Worm (Caenorhabditis elegans) whole organism, L1 larva: ENCODE measurements around the gene C04C11.1.

Experiments
- C04F5.9 ChIP-seq: sonication (generic microtip); optimal IDR thresholded peaks from 2 replicates; lab custom pipeline; 2016; ENCODE audit warnings: missing genetic modification characterization, missing compliant biosample characterization
- F16B12.6 ChIP-seq: fragments of 150-350 bp; optimal IDR thresholded peaks from 2 replicates; lab custom pipeline; 2014; ENCODE audit warnings: missing biosample characterization, missing genetic modification characterization
- Y116A8C.19 ChIP-seq: sonication (generic microtip); optimal IDR thresholded peaks from 2 replicates; lab custom pipeline; 2016; ENCODE audit warnings: missing compliant biosample characterization, missing genetic modification characterization, borderline replicate concordance
- aha-1 ChIP-seq: fragments of 150-350 bp; optimal IDR thresholded peaks from 2 replicates; lab custom pipeline; 2014; ENCODE audit warnings: missing biosample characterization, missing genetic modification characterization
- alr-1 ChIP-seq: fragments of 200-800 bp; sonication (Bioruptor generic); optimal IDR thresholded peaks from 2 replicates; lab custom pipeline; 2018; ENCODE audit warnings: borderline replicate concordance, mild to moderate bottlenecking, missing genetic modification characterization, missing compliant biosample characterization
- aly-2 ChIP-seq: fragments of 150-350 bp; optimal IDR thresholded peaks from 2 replicates; lab custom pipeline; 2014; ENCODE audit warnings: missing biosample characterization, missing genetic modification characterization
- ama-1 ChIP-seq: fragments of 150-350 bp; optimal IDR thresholded peaks from 2 replicates; lab custom pipeline; 2014
- ceh-88 ChIP-seq: fragments of 200-800 bp; sonication (Bioruptor generic); IDR thresholded peaks from 2 replicates; pipeline ENCODE4 v1.3.6; 2022; ENCODE audit warnings: missing genetic modification characterization, missing compliant biosample characterization
- ces-1 ChIP-seq: fragments of 150-350 bp; optimal IDR thresholded peaks from 2 replicates; lab custom pipeline; 2014; ENCODE audit warnings: missing biosample characterization, missing genetic modification reagents, missing genetic modification characterization
- dsc-1 ChIP-seq: sonication (generic microtip); optimal IDR thresholded peaks from 2 replicates; lab custom pipeline; 2016; ENCODE audit warnings: mild to moderate bottlenecking, missing genetic modification characterization, missing compliant biosample characterization
- efl-3 ChIP-seq: fragments of 200-800 bp; sonication (Bioruptor generic); optimal IDR thresholded peaks from 2 replicates; lab custom pipeline; 2018; ENCODE audit warnings: mild to moderate bottlenecking, missing genetic modification characterization, missing compliant biosample characterization
- elt-2 ChIP-seq: sonication (generic microtip); optimal IDR thresholded peaks from 2 replicates; lab custom pipeline; 2016; ENCODE audit warnings: missing genetic modification characterization, mild to moderate bottlenecking, inconsistent platforms, missing compliant biosample characterization, missing genetic modification reagents
- fkh-10 ChIP-seq: sonication (generic microtip); optimal IDR thresholded peaks from 2 replicates; lab custom pipeline; 2017; ENCODE audit warnings: missing biosample characterization, missing genetic modification reagents, missing genetic modification characterization
- fkh-4 ChIP-seq: sonication (generic microtip); optimal IDR thresholded peaks from 2 replicates; lab custom pipeline; 2016; ENCODE audit warnings: missing compliant biosample characterization, missing genetic modification characterization, borderline replicate concordance
- fkh-8 ChIP-seq: sonication (generic microtip); optimal IDR thresholded peaks from 2 replicates; lab custom pipeline; 2016; ENCODE audit warnings: mild to moderate bottlenecking, missing genetic modification characterization, missing compliant biosample characterization
- grh-1 ChIP-seq: fragments of 200-800 bp; sonication (Bioruptor generic); IDR thresholded peaks from 2 replicates; pipeline ENCODE4 v1.3.6; 2022; ENCODE audit warnings: missing genetic modification reagents, missing genetic modification characterization, missing compliant biosample characterization
- hlh-17 ChIP-seq: fragments of 200-800 bp; sonication (Bioruptor generic); optimal IDR thresholded peaks from 2 replicates; lab custom pipeline; 2018; ENCODE audit warnings: missing genetic modification characterization, mild to moderate bottlenecking, missing compliant biosample characterization, moderate library complexity, borderline replicate concordance
- isw-1 ChIP-seq: fragments of 200-800 bp; sonication (Bioruptor generic); IDR thresholded peaks from 2 replicates; pipeline ENCODE4 v1.3.6; 2022; ENCODE audit warnings: missing genetic modification characterization, missing compliant biosample characterization
- jun-1 ChIP-seq: fragments of 150-350 bp; optimal IDR thresholded peaks from 2 replicates; lab custom pipeline; 2014; ENCODE audit warnings: missing biosample characterization, missing genetic modification reagents, missing genetic modification characterization
- lin-14 ChIP-seq: fragments of 200-800 bp; sonication (Bioruptor generic); optimal IDR thresholded peaks from 2 replicates; lab custom pipeline; 2018; ENCODE audit warnings: mild to moderate bottlenecking, missing genetic modification characterization, moderate library complexity, missing compliant biosample characterization
- lin-15B ChIP-seq: fragments of 150-350 bp; sonication (generic microtip); optimal IDR thresholded peaks from 3 replicates; lab custom pipeline; 2014; ENCODE audit warnings: missing biosample characterization, missing genetic modification characterization
- lin-39 ChIP-seq: fragments of 150-350 bp; optimal IDR thresholded peaks from 2 replicates; lab custom pipeline; 2014; ENCODE audit warnings: missing biosample characterization, missing genetic modification reagents, missing genetic modification characterization
- lir-3 ChIP-seq: sonication (generic microtip); optimal IDR thresholded peaks from 2 replicates; lab custom pipeline; 2016; ENCODE audit warnings: mild to moderate bottlenecking, missing genetic modification characterization, moderate library complexity, missing compliant biosample characterization; ENCODE audit not compliant: poor library complexity
- lsy-2 ChIP-seq, 2 experiments: fragments of 150-350 bp; optimal IDR thresholded peaks; 2 replicates each; lab custom pipeline; 2014; ENCODE audit warnings: missing biosample characterization in 2 of 2, missing genetic modification characterization in 2 of 2
- mab-9 ChIP-seq: fragments of 200-800 bp; sonication (Bioruptor generic); IDR thresholded peaks from 2 replicates; pipeline ENCODE4 v1.3.6; 2022; ENCODE audit warnings: missing genetic modification reagents, missing genetic modification characterization, missing compliant biosample characterization
- mdl-1 ChIP-seq, 2 experiments: fragments of 150-350 bp; optimal IDR thresholded peaks; 2 replicates each; lab custom pipeline; 2014 to 2017; ENCODE audit warnings: missing biosample characterization in 2 of 2, missing genetic modification characterization in 2 of 2, inconsistent platforms in 1 of 2
- mef-2 ChIP-seq: fragments of 150-350 bp; optimal IDR thresholded peaks from 2 replicates; lab custom pipeline; 2014; ENCODE audit warnings: missing biosample characterization, missing genetic modification characterization
- mep-1 ChIP-seq: fragments of 150-350 bp; optimal IDR thresholded peaks from 2 replicates; lab custom pipeline; 2014; ENCODE audit warnings: missing biosample characterization, missing genetic modification characterization
- nhr-12 ChIP-seq: sonication (generic microtip); optimal IDR thresholded peaks from 2 replicates; lab custom pipeline; 2017; ENCODE audit warnings: missing biosample characterization, missing genetic modification characterization
- nhr-20 ChIP-seq: sonication (generic microtip); optimal IDR thresholded peaks from 2 replicates; lab custom pipeline; 2016; ENCODE audit warnings: mild to moderate bottlenecking, missing genetic modification characterization, missing compliant biosample characterization
- nhr-237 ChIP-seq: fragments of 150-350 bp; optimal IDR thresholded peaks from 2 replicates; lab custom pipeline; 2014; ENCODE audit warnings: missing biosample characterization, missing genetic modification characterization
- nhr-71 ChIP-seq: sonication (generic microtip); optimal IDR thresholded peaks from 2 replicates; lab custom pipeline; 2016; ENCODE audit warnings: mild to moderate bottlenecking, missing genetic modification characterization, moderate library complexity, missing compliant biosample characterization
- nhr-76 ChIP-seq: sonication (generic microtip); optimal IDR thresholded peaks from 2 replicates; lab custom pipeline; 2017; ENCODE audit warnings: missing biosample characterization, missing genetic modification characterization
- nhr-77 ChIP-seq: fragments of 150-350 bp; optimal IDR thresholded peaks from 2 replicates; lab custom pipeline; 2014; ENCODE audit warnings: missing biosample characterization, missing genetic modification characterization
- nhr-84 ChIP-seq: sonication (generic microtip); optimal IDR thresholded peaks from 2 replicates; lab custom pipeline; 2017; ENCODE audit warnings: missing biosample characterization, missing genetic modification characterization
- nhr-85 ChIP-seq: sonication (generic microtip); peaks from one replicate; lab custom pipeline; 2016; ENCODE audit warnings: missing genetic modification characterization, inconsistent platforms, missing compliant biosample characterization
- nhr-90 ChIP-seq: sonication (generic microtip); optimal IDR thresholded peaks from 2 replicates; lab custom pipeline; 2016; ENCODE audit warnings: mild to moderate bottlenecking, missing genetic modification characterization, missing compliant biosample characterization; ENCODE audit not compliant: poor library complexity
- pax-3 ChIP-seq: fragments of 200-800 bp; sonication (Bioruptor generic); optimal IDR thresholded peaks from 2 replicates; lab custom pipeline; 2018; ENCODE audit warnings: mild to moderate bottlenecking, missing genetic modification characterization, moderate library complexity, missing compliant biosample characterization
- rnt-1 ChIP-seq: sonication (generic microtip); optimal IDR thresholded peaks from 2 replicates; lab custom pipeline; 2016; ENCODE audit warnings: mild to moderate bottlenecking, missing genetic modification characterization, moderate library complexity, missing compliant biosample characterization
- skn-1 ChIP-seq: fragments of 150-350 bp; optimal IDR thresholded peaks from 2 replicates; lab custom pipeline; 2014; ENCODE audit warnings: missing biosample characterization, missing genetic modification characterization
- snpc-4 ChIP-seq: fragments of 150-350 bp; optimal IDR thresholded peaks from 2 replicates; lab custom pipeline; 2014; ENCODE audit warnings: missing biosample characterization, missing genetic modification characterization
- snu-23 ChIP-seq: sonication (generic microtip); optimal IDR thresholded peaks from 2 replicates; lab custom pipeline; 2016; ENCODE audit warnings: missing genetic modification characterization, missing compliant biosample characterization
- sox-4 ChIP-seq: sonication (generic microtip); optimal IDR thresholded peaks from 2 replicates; lab custom pipeline; 2016; ENCODE audit warnings: missing genetic modification characterization, missing compliant biosample characterization
- sptf-1 ChIP-seq: fragments of 150-350 bp; optimal IDR thresholded peaks from 2 replicates; lab custom pipeline; 2014; ENCODE audit warnings: missing biosample characterization, missing genetic modification characterization
- tbx-2 ChIP-seq: sonication (generic microtip); optimal IDR thresholded peaks from 2 replicates; lab custom pipeline; 2016; ENCODE audit warnings: missing genetic modification characterization, missing compliant biosample characterization
- tlp-1 ChIP-seq: fragments of 150-350 bp; optimal IDR thresholded peaks from 2 replicates; lab custom pipeline; 2014; ENCODE audit warnings: missing biosample characterization, missing genetic modification characterization
- unc-130 ChIP-seq: fragments of 150-350 bp; optimal IDR thresholded peaks from 2 replicates; lab custom pipeline; 2017; ENCODE audit warnings: missing biosample characterization, missing genetic modification characterization, inconsistent platforms
- unc-62 ChIP-seq: fragments of 150-350 bp; optimal IDR thresholded peaks from 2 replicates; lab custom pipeline; 2014; ENCODE audit warnings: missing biosample characterization, missing genetic modification reagents, missing genetic modification characterization
- unc-98 ChIP-seq: fragments of 200-800 bp; sonication (Bioruptor generic); IDR thresholded peaks from 2 replicates; pipeline ENCODE4 v1.3.6; 2022; ENCODE audit warnings: missing genetic modification characterization, missing compliant biosample characterization
- zag-1 ChIP-seq: fragments of 150-350 bp; optimal IDR thresholded peaks from 2 replicates; lab custom pipeline; 2014; ENCODE audit warnings: missing biosample characterization, missing genetic modification characterization
- ztf-11 ChIP-seq, 2 experiments: sonication (generic microtip); optimal IDR thresholded peaks; 2 replicates each; lab custom pipeline; 2016 to 2017; ENCODE audit warnings: missing genetic modification characterization in 2 of 2, missing biosample characterization in 1 of 2, missing compliant biosample characterization in 1 of 2
- ztf-4 ChIP-seq: fragments of 150-350 bp; optimal IDR thresholded peaks from 2 replicates; lab custom pipeline; 2014; ENCODE audit warnings: missing biosample characterization, missing genetic modification characterization

The C04C11.1 gene

DNA sequence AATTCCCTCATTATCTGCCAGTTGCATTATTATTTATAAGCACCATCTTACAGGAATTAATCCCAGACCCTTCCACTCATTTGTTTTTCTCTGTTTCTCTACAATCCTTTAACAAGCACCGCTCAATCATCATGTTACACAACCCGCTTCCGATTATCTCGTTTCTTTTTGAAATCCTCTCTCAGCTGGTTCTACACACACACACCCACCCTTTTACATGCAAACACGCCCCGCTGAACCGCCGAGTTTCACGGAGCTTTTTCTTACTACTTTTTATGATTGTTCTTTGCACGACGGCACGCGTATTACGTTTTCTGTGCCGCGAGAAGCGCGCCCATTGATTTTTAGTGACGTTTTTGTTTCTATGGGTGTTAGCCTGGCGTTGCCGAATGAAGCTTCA lies 46.6 kb upstream of the C04C11.1 start (continued):
- peak; percentile 38 to 55 for TF ChIP-seq lsy-2 (tag; optimal IDR thresholded peaks at IDR 0.05; lab: Kevin White, UChicago)
- TF ChIP-seq unc-62 (GFP tag; lab: Kevin White, UChicago) = no peak
- peak; percentile 86 for TF ChIP-seq fkh-8 (tag; lab: Kevin White, UChicago)
- TF ChIP-seq lin-15B (tag; lab: Kevin White, UChicago) = no peak
- peak; percentile 59 for TF ChIP-seq tbx-2 (tag; lab: Kevin White, UChicago)
- no peak for TF ChIP-seq aly-2
- TF ChIP-seq lir-3 (tag; lab: Kevin White, UChicago) = no peak
- TF ChIP-seq ztf-4 = no peak
- TF ChIP-seq ztf-11 (tag; optimal IDR thresholded peaks at IDR 0.05; lab: Kevin White, UChicago) = no peak
- TF ChIP-seq nhr-84 (tag; lab: Kevin White, UChicago) = no peak
- no peak for TF ChIP-seq grh-1 (GFP tag; lab: Robert Waterston, UW)
- no peak for TF ChIP-seq efl-3 (GFP tag; lab: Kevin White, UChicago)
- peak; percentile 63 for TF ChIP-seq snu-23 (GFP tag; lab: Kevin White, UChicago)
- no peak for TF ChIP-seq sptf-1 (tag; lab: Kevin White, UChicago)
- TF ChIP-seq nhr-76 (tag; lab: Kevin White, UChicago) = no peak
- no peak for TF ChIP-seq pax-3 (tag; lab: Kevin White, UChicago)
- no peak for TF ChIP-seq unc-98
- TF ChIP-seq alr-1 (tag; lab: Kevin White, UChicago) = no peak
- TF ChIP-seq Y116A8C.19 (tag; lab: Kevin White, UChicago) = no peak
- TF ChIP-seq fkh-10 (GFP tag; lab: Kevin White, UChicago) = peak; percentile 27
- TF ChIP-seq fkh-4 = peak; percentile 56
- TF ChIP-seq mef-2 (tag; lab: Kevin White, UChicago) = no peak
- no peak for TF ChIP-seq nhr-12 (tag; lab: Kevin White, UChicago)
- peak; percentile 11 for TF ChIP-seq lin-39 (tag; lab: Kevin White, UChicago)
- peak; percentile 61 for TF ChIP-seq mep-1 (tag; lab: Kevin White, UChicago)
- no peak for TF ChIP-seq tlp-1 (tag; lab: Kevin White, UChicago)
- TF ChIP-seq nhr-90 (tag; lab: Kevin White, UChicago) = no peak
- TF ChIP-seq unc-130 = peak; percentile 51
- TF ChIP-seq mab-9 (GFP tag; lab: Robert Waterston, UW) = no peak
- no peak for TF ChIP-seq isw-1
- no peak for TF ChIP-seq C04F5.9 (tag; lab: Kevin White, UChicago)
- TF ChIP-seq skn-1 = peak; percentile 27
- peak; percentile 96 for TF ChIP-seq dsc-1 (tag; lab: Kevin White, UChicago)
- peak; percentile 21 for TF ChIP-seq sox-4 (tag; lab: Kevin White, UChicago)
- no peak for TF ChIP-seq ceh-88 (GFP tag; lab: Robert Waterston, UW)
- no peak for TF ChIP-seq zag-1 (tag; lab: Kevin White, UChicago)
- TF ChIP-seq elt-2 = no peak
- no peak for TF ChIP-seq jun-1 (tag; lab: Kevin White, UChicago)
- TF ChIP-seq nhr-20 (tag; lab: Kevin White, UChicago) = peak; percentile 63
- TF ChIP-seq nhr-85 (tag; lab: Kevin White, UChicago) = no peak
- TF ChIP-seq F16B12.6 (tag; lab: Kevin White, UChicago) = no peak
- peak in 1 of 2 experiments; percentile 8 for TF ChIP-seq mdl-1 (tag; optimal IDR thresholded peaks at IDR 0.05; lab: Kevin White, UChicago)
- no peak for TF ChIP-seq nhr-77 (tag; lab: Kevin White, UChicago)
- TF ChIP-seq, all 84 proteins: peak for 28

DNA sequence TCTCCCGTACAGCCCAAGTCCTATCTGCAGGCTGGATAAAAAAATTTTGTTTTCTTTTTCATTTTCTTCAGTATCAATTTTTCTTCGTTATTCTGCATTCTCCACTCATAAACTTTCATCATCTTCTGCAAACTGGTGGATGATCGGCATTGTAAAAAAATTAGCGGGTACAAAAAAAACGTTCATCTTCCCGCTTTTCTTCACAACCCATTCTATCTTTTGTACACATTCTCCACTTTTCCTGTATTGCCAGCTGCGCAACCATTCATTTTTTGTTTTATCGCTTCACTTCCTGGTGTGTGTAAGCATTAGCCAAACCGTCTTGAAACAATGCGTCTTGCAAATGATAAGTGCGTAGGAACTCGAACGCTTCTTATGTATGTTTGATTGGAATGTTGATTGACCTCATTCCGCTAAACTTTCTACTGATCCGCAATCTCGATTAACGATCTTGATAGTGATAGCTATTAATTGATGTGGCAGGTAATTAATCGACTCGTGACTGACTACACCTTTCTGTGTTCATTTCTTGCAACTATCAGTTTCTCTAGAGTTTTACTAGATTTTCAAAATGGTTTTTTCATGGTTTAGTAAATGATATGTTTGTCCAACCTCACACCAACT lies 45.8 kb upstream of the C04C11.1 start:
- TF ChIP-seq lin-14 (GFP tag; lab: Kevin White, UChicago) (peak; percentile 58), efl-3 (GFP tag; lab: Kevin White, UChicago) (no peak), skn-1 (no peak), snpc-4 (no peak), unc-98 (no peak), mep-1 (tag; lab: Kevin White, UChicago) (peak; percentile 44), nhr-85 (tag; lab: Kevin White, UChicago) (peak; percentile 90), nhr-90 (tag; lab: Kevin White, UChicago) (peak; percentile 19), nhr-71 (tag; lab: Kevin White, UChicago) (peak; percentile 35), nhr-237 (tag; lab: Kevin White, UChicago) (no peak), nhr-77 (tag; lab: Kevin White, UChicago) (no peak), mab-9 (GFP tag; lab: Robert Waterston, UW) (no peak), nhr-20 (tag; lab: Kevin White, UChicago) (peak; percentile 65), ces-1 (GFP tag; lab: Kevin White, UChicago) (no peak), ama-1 (no peak), grh-1 (GFP tag; lab: Robert Waterston, UW) (no peak), jun-1 (tag; lab: Kevin White, UChicago) (no peak), aha-1 (no peak), hlh-17 (GFP tag; lab: Kevin White, UChicago) (no peak), rnt-1 (tag; lab: Kevin White, UChicago) (peak; percentile 49)
